Fruit fly (Drosophila melanogaster) S2 (cell line): Measurements from ENCODE around the gene bun.

ENCODE experiments used
- CG8478 ChIP-seq: fragments of >200 bp; optimal IDR thresholded peaks from 2 replicates; lab custom pipeline; 2018
- CTCF ChIP-seq, 2 experiments: fragments of >200 bp; optimal IDR thresholded peaks; 2 replicates each; lab custom pipeline; 2018

DNA sequence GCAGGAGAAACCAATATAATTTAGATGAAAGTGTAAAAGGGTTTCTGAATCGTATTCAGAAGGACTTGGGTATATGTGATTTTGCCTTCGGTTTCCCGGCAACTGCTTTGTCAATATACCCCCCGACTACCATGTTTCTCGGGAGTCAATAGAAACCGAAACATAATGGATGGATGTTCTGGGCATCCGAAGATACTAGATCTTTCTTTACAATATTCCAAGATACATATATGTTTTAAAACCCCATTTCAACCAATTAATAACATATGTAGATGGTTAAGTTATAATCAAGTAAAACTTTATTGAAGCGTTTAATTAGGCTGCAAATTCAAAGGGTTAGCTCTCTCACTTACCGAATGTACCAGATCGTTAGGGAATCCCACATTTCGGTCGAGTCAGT lies 115.6 kb downstream of the bun start, which contains the start of gene CG5435:
- no peak for TF ChIP-seq CG8478 (lab: Kevin White, UChicago)
- TF ChIP-seq CTCF (optimal IDR thresholded peaks at IDR 0.05; lab: Kevin White, UChicago), result no peak
